Fruit fly (Drosophila melanogaster): ENCODE measurements around the gene CG13622.

DNA sequence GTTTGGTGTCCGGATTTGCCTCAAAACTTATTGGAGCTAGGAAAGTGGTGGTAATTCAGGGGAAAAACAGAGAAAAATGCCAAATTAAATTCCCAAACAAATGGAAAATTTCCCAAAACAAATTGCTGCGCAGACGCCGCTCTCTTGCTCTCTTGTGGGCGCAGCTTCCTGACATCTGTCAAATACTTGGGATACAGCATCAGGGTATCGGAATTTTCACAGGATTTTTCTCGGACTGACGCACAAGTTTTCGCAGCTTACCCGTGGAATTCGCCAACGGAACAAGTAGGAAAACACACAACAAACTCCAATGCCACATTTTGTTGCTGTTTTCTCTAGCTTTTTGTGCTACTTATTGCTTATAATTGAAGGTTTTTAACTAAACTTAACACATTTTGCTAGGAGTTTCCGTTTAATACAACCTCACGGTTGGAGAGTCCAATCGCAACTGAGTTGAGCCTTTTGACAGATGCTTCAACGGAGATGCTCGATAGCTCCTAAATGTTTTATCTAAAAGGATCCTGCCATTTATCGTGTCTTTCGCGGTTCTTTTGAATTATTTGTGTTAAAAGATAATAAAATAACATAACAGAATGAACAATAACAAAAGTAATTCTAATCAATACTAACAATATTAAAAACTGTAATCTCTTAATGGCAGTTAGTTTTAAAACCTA is 8.7 kb downstream of the CG13622 start, which contains the start of the genes nAChRbeta2 and DZIP1:
- TF ChIP-seq pad (GFP tag; optimal IDR thresholded peaks at IDR 0.05) (no peak), kay (GFP tag; ENCODE audit: borderline replicate concordance) (no peak), ovo (GFP tag; optimal IDR thresholded peaks at IDR 0.05) (no peak), cic (GFP tag; optimal IDR thresholded peaks at IDR 0.05) (no peak), CG7045 (GFP tag; optimal IDR thresholded peaks at IDR 0.05) (no peak), CG1620 (GFP tag; optimal IDR thresholded peaks at IDR 0.05) (no peak), bab1 (GFP tag; optimal IDR thresholded peaks at IDR 0.05) (no peak), Hr96 (GFP tag; optimal IDR thresholded peaks at IDR 0.05) (no peak), Mnt (GFP tag; optimal IDR thresholded peaks at IDR 0.05) (no peak), CG11617 (GFP tag; optimal IDR thresholded peaks at IDR 0.05) (no peak), CG33017 (tag; optimal IDR thresholded peaks at IDR 0.05) (no peak), CG5204 (GFP tag; optimal IDR thresholded peaks at IDR 0.05) (no peak)
